Worm (Caenorhabditis elegans): ENCODE measurements around the gene R03G5.6.
A peak's percentile ranks its signal among the peaks of the same experiment; 100 is the strongest.

R03G5.6 gene

ce11 chrX:7808388-7808787 is 8.3 kb downstream of the R03G5.6 start:
- TF ChIP-seq egl-43 (GFP tag; IDR thresholded peaks at IDR 0.05) (no peak), ceh-28 (tag; optimal IDR thresholded peaks at IDR 0.05) (peak; percentile 65), gei-8 (GFP tag; optimal IDR thresholded peaks at IDR 0.05) (no peak), daf-16 (GFP tag; optimal IDR thresholded peaks at IDR 0.05) (peak in 1 of 2 experiments; percentile 54), daf-16 (tag; optimal IDR thresholded peaks at IDR 0.05) (peak; percentile 89), hlh-30 (tag; optimal IDR thresholded peaks at IDR 0.05; ENCODE audit: insufficient read depth) (peak; percentile 7), tag-97 (GFP tag; IDR thresholded peaks at IDR 0.05) (no peak), lin-15B (tag; optimal IDR thresholded peaks at IDR 0.05) (no peak)

DNA sequence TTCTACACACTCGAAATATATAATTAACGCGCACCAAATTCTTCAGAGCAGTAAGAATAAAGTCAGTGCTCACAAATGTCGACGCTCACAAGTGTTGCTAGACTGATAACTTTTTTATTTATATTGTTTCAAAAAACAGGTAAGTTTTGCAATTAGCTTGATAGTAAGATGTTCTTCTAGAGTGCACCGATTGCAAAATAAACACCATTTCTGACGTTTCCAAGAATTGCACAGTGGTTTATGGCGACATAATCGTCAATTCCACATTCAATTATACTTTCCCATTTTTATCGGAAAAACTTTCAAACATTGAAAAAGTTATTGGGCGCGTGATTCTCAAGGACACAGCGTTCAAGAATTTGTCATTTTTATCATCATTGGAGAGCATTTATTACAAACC is 16.4 kb downstream of the R03G5.6 start:
- 0 out of 2 replicates have a peak, but pooled peaks have one; percentile 13 for TF ChIP-seq php-3 (GFP tag; IDR thresholded peaks at IDR 0.05)
- peak in 1 of 2 experiments; percentile 59 for TF ChIP-seq unc-62 (GFP tag; optimal IDR thresholded peaks at IDR 0.05 in 1 of 2)
- no peak for TF ChIP-seq unc-62 (tag; optimal IDR thresholded peaks at IDR 0.05)
- no peak for TF ChIP-seq lin-39 (tag; optimal IDR thresholded peaks at IDR 0.05)
- no peak for TF ChIP-seq nhr-76 (tag; optimal IDR thresholded peaks at IDR 0.05)
- TF ChIP-seq daf-16 (GFP tag; optimal IDR thresholded peaks at IDR 0.05) = no peak
- TF ChIP-seq daf-16 (tag; optimal IDR thresholded peaks at IDR 0.05) = peak; percentile 57
- no peak for TF ChIP-seq madf-9 (GFP tag; conservative IDR thresholded peaks at IDR 0.05)
- no peak for TF ChIP-seq Y105C5A.15 (GFP tag; IDR thresholded peaks at IDR 0.05)
- TF ChIP-seq zip-11 (GFP tag; IDR thresholded peaks at IDR 0.05) = no peak

ce11 chrX:7799680-7800079 is 17.0 kb downstream of the R03G5.6 start, which contains the start of gene gpx-7:
gpx-7 (minus strand) TSS chrX:7799780.
- TF ChIP-seq dve-1 (tag; optimal IDR thresholded peaks at IDR 0.05; ENCODE audit: insufficient read depth) = peak; percentile 28
- no peak for TF ChIP-seq nhr-6 (tag; optimal IDR thresholded peaks at IDR 0.05)
- no peak for TF ChIP-seq mxl-3 (GFP tag; optimal IDR thresholded peaks at IDR 0.05)
- peak; percentile 38 for TF ChIP-seq pqm-1 (tag; optimal IDR thresholded peaks at IDR 0.05)
- TF ChIP-seq nhr-28 (tag; optimal IDR thresholded peaks at IDR 0.05) = peak; percentile 19
- TF ChIP-seq php-3 (GFP tag; IDR thresholded peaks at IDR 0.05) = 0 out of 2 replicates have a peak, but pooled peaks have one; percentile 27
- TF ChIP-seq Y48G9A.11 (GFP tag; IDR thresholded peaks at IDR 0.05) = no peak
- TF ChIP-seq daf-16 (GFP tag; optimal IDR thresholded peaks at IDR 0.05) = no peak
- TF ChIP-seq daf-16 (tag; optimal IDR thresholded peaks at IDR 0.05) = peak; percentile 50

DNA sequence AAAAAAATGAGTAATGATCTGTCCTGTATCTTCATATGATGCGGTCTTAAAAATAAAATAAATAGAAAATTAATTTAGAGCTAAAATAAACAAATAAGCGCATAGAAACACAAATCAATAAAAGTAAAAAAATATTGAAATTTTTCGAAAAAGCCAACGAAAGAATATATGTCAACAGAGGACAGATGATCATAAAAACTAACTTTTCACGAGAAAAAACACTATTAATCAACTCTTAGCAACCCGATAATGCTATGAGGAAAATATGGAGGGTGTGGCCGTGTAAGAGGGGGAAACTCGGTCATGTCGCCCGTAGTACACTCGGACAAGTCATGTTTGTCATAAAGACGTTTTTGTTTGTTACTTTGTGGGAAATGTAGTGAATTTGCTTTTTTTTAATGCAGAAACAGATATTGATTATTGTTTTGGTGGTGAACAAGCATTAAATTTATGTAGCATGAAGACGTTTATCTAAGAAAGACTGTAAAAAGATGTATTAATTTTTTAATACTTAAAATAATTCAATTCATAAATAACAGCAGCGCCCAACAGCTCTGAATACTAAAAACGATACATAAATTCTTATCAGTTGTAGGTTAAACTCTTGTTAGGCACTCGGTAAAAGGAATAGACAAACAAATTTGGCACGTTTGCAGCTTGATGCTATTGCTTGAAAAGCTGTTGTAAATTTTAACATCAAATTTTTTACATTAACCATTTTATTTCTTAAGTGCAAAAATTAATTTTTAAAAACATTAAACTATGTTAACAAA is 18.3 kb downstream of the R03G5.6 start, which contains the start of gene adm-4:
Gene adm-4, minus strand, starts transcription at position 51 of the 773 bp plus-strand sequence.
- TF ChIP-seq spr-3 (GFP tag; optimal IDR thresholded peaks at IDR 0.05) (no peak), mdt-29 (GFP tag; IDR thresholded peaks at IDR 0.05) (no peak), daf-12 (tag; optimal IDR thresholded peaks at IDR 0.05) (no peak), lin-38 (GFP tag; IDR thresholded peaks at IDR 0.05) (no peak), zag-1 (tag; optimal IDR thresholded peaks at IDR 0.05) (no peak), unc-62 (GFP tag; optimal IDR thresholded peaks at IDR 0.05 in 1 of 2) (no peak), unc-62 (tag; optimal IDR thresholded peaks at IDR 0.05) (no peak), fkh-10 (GFP tag; optimal IDR thresholded peaks at IDR 0.05) (no peak), pqm-1 (tag; optimal IDR thresholded peaks at IDR 0.05) (no peak), hmg-1.1 (GFP tag; IDR thresholded peaks at IDR 0.05) (0 out of 2 replicates have a peak, but pooled peaks have one; percentile 25), Y75B8A.6 (GFP tag; IDR thresholded peaks at IDR 0.05) (no peak), dpl-1 (GFP tag; optimal IDR thresholded peaks at IDR 0.05) (peak; percentile 15), zfp-3 (GFP tag; conservative IDR thresholded peaks at IDR 0.05) (no peak), jun-1 (tag; optimal IDR thresholded peaks at IDR 0.05) (no peak), mep-1 (tag; optimal IDR thresholded peaks at IDR 0.05) (peak; percentile 36), F44E2.7 (GFP tag; IDR thresholded peaks at IDR 0.05) (no peak), lin-13 (GFP tag; optimal IDR thresholded peaks at IDR 0.05) (no peak), cey-2 (tag; optimal IDR thresholded peaks at IDR 0.05; ENCODE audit: borderline replicate concordance, insufficient read depth) (no peak), mdl-1 (tag; optimal IDR thresholded peaks at IDR 0.05) (no peak), rbr-2 (tag; optimal IDR thresholded peaks at IDR 0.05) (peak; percentile 39), ceh-20 (GFP tag; IDR thresholded peaks at IDR 0.05) (no peak), ztf-7 (tag; optimal IDR thresholded peaks at IDR 0.05) (peak; percentile 36), dmd-6 (GFP tag; IDR thresholded peaks at IDR 0.05) (no peak), sdz-12 (GFP tag; optimal IDR thresholded peaks at IDR 0.05) (no peak), nhr-28 (tag; optimal IDR thresholded peaks at IDR 0.05) (peak; percentile 15), lin-1 (GFP tag; IDR thresholded peaks at IDR 0.05) (no peak), saeg-2 (GFP tag; IDR thresholded peaks at IDR 0.05) (no peak)

Data from whole organism, L4 larva.